Fruit fly (Drosophila melanogaster) whole organism, wandering third instar larva: ENCODE results near the gene CG11699.

Experiments
- Abd-B ChIP-seq: fragments of >200 bp; optimal IDR thresholded peaks from 2 replicates; lab custom pipeline; 2017; ENCODE audit warnings: missing biosample characterization, missing genetic modification characterization
- CG9705 ChIP-seq: fragments of 200-800 bp; sonication (Bioruptor generic); optimal IDR thresholded peaks from 2 replicates; lab custom pipeline; 2018; ENCODE audit warnings: missing biosample characterization, mild to moderate bottlenecking, missing genetic modification characterization
- CrebA ChIP-seq: fragments of 200-800 bp; sonication (Bioruptor generic); optimal IDR thresholded peaks from 2 replicates; lab custom pipeline; 2016; ENCODE audit warnings: missing biosample characterization, mild to moderate bottlenecking, missing genetic modification characterization, borderline replicate concordance
- Dif ChIP-seq: fragments of 200-275, 200-300 bp; sonication (Bioruptor generic); optimal IDR thresholded peaks from 2 replicates; lab custom pipeline; 2018; ENCODE audit warnings: missing biosample characterization, missing genetic modification characterization; ENCODE audit not compliant: partially characterized antibody
- GATAd ChIP-seq: sonication (Bioruptor generic); optimal IDR thresholded peaks from 2 replicates; lab custom pipeline; 2016; ENCODE audit warnings: missing biosample characterization, missing genetic modification characterization
- HLH106 ChIP-seq: fragments of 200-800 bp; optimal IDR thresholded peaks from 3 replicates; lab custom pipeline; 2019; ENCODE audit warnings: missing biosample characterization, mild to moderate bottlenecking, missing genetic modification characterization, moderate library complexity
- Hnf4 ChIP-seq: fragments of 200-800 bp; sonication (Bioruptor generic); optimal IDR thresholded peaks from 2 replicates; lab custom pipeline; 2016; ENCODE audit warnings: missing biosample characterization, mild to moderate bottlenecking, missing genetic modification characterization
- Hr78 ChIP-seq: fragments of >200 bp; optimal IDR thresholded peaks from 2 replicates; lab custom pipeline; 2017; ENCODE audit warnings: missing biosample characterization, missing genetic modification characterization
- Hr83 ChIP-seq: fragments of 200-300 bp; sonication (Bioruptor generic); optimal IDR thresholded peaks from 2 replicates; lab custom pipeline; 2016; ENCODE audit warnings: missing biosample characterization, mild to moderate bottlenecking, missing genetic modification characterization, moderate library complexity; ENCODE audit not compliant: poor library complexity, severe bottlenecking
- Mio ChIP-seq: sonication (Bioruptor generic); optimal IDR thresholded peaks from 2 replicates; lab custom pipeline; 2016; ENCODE audit warnings: missing biosample characterization, missing genetic modification characterization
- Myc ChIP-seq: fragments of >200 bp; optimal IDR thresholded peaks from 2 replicates; lab custom pipeline; 2017
- N ChIP-seq: fragments of >200 bp; optimal IDR thresholded peaks from 2 replicates; lab custom pipeline; 2018; ENCODE audit warnings: missing biosample characterization, missing external identifiers, missing genetic modification characterization
- OdsH ChIP-seq: fragments of 200-800 bp; sonication (Bioruptor generic); optimal IDR thresholded peaks from 2 replicates; lab custom pipeline; 2016; ENCODE audit warnings: missing biosample characterization, mild to moderate bottlenecking, missing genetic modification characterization
- Rel ChIP-seq, 2 experiments: fragments of 200-800 bp; sonication (Bioruptor generic) in 1 of 2; optimal IDR thresholded peaks; 2 replicates in 1 of 2; 3 replicates in 1 of 2; lab custom pipeline; 2016 to 2019; ENCODE audit warnings: mild to moderate bottlenecking in 2 of 2, missing biosample characterization in 2 of 2, missing genetic modification characterization in 2 of 2, moderate library complexity in 1 of 2
- Sp1 ChIP-seq: fragments of 200-800 bp; sonication (Bioruptor generic); optimal IDR thresholded peaks from 3 replicates; lab custom pipeline; 2019; ENCODE audit warnings: missing biosample characterization, mild to moderate bottlenecking, missing genetic modification characterization, moderate library complexity
- Vsx2 ChIP-seq: fragments of 200-300, 225-300 bp; sonication (Bioruptor generic); optimal IDR thresholded peaks from 2 replicates; lab custom pipeline; 2018; ENCODE audit warnings: missing biosample characterization, missing genetic modification characterization; ENCODE audit not compliant: partially characterized antibody
- br ChIP-seq: fragments of 200-800 bp; sonication (Bioruptor generic); optimal IDR thresholded peaks from 2 replicates; lab custom pipeline; 2016; ENCODE audit warnings: missing biosample characterization, missing genetic modification characterization
- brk ChIP-seq: fragments of 200-800 bp; sonication (Bioruptor generic); optimal IDR thresholded peaks from 2 replicates; lab custom pipeline; 2016; ENCODE audit warnings: missing biosample characterization, mild to moderate bottlenecking, missing genetic modification characterization
- dl ChIP-seq, 2 experiments: fragments of 175-275, 200-275 bp in 1 of 2; fragments of 200-275 bp in 1 of 2; sonication (Bioruptor generic); optimal IDR thresholded peaks; lab custom pipeline; 2018; ENCODE audit warnings: mild to moderate bottlenecking in 2 of 2, missing biosample characterization in 2 of 2, missing genetic modification characterization in 2 of 2, moderate library complexity in 2 of 2; ENCODE audit not compliant: partially characterized antibody in 2 of 2, insufficient read depth in 1 of 2
- dmrt93B ChIP-seq: fragments of 200-800 bp; sonication (Bioruptor generic); optimal IDR thresholded peaks from 2 replicates; lab custom pipeline; 2018; ENCODE audit warnings: missing biosample characterization, mild to moderate bottlenecking, missing genetic modification characterization
- dsf ChIP-seq: sonication (Bioruptor generic); optimal IDR thresholded peaks from 2 replicates; lab custom pipeline; 2016; ENCODE audit warnings: missing biosample characterization, missing genetic modification characterization, borderline replicate concordance
- ey ChIP-seq: fragments of 200-800 bp; sonication (Bioruptor generic); optimal IDR thresholded peaks from 2 replicates; lab custom pipeline; 2016; ENCODE audit warnings: missing biosample characterization, missing genetic modification characterization
- foxo ChIP-seq, 2 experiments: fragments of 200-800 bp; sonication (Bioruptor generic); optimal IDR thresholded peaks; 2 replicates in 1 of 2; 3 replicates in 1 of 2; lab custom pipeline; 2016 to 2017; ENCODE audit warnings: missing biosample characterization in 2 of 2, missing genetic modification characterization in 2 of 2
- fru ChIP-seq: fragments of 200-800 bp; sonication (Bioruptor generic); optimal IDR thresholded peaks from 3 replicates; lab custom pipeline; 2016; ENCODE audit warnings: missing biosample characterization, mild to moderate bottlenecking, missing genetic modification characterization
- h ChIP-seq: fragments of 200-800 bp; sonication (Bioruptor generic); optimal IDR thresholded peaks from 3 replicates; lab custom pipeline; 2016; ENCODE audit warnings: missing biosample characterization, mild to moderate bottlenecking, missing genetic modification characterization
- jim ChIP-seq: fragments of 175-275, 200-325 bp; sonication (Bioruptor generic); optimal IDR thresholded peaks from 2 replicates; lab custom pipeline; 2016; ENCODE audit warnings: missing biosample characterization, mild to moderate bottlenecking, missing genetic modification characterization
- lola ChIP-seq: fragments of >200 bp; optimal IDR thresholded peaks from 2 replicates; lab custom pipeline; 2017; ENCODE audit warnings: missing biosample characterization, missing genetic modification characterization
- pan ChIP-seq: fragments of >200 bp; optimal IDR thresholded peaks from 2 replicates; lab custom pipeline; 2017
- psq ChIP-seq: fragments of 200-800 bp; sonication (Bioruptor generic); optimal IDR thresholded peaks from 3 replicates; lab custom pipeline; 2017; ENCODE audit warnings: missing biosample characterization, mild to moderate bottlenecking, missing genetic modification characterization, moderate library complexity
- rgr ChIP-seq: fragments of 200-800 bp; sonication (Bioruptor generic); optimal IDR thresholded peaks from 3 replicates; lab custom pipeline; 2016; ENCODE audit warnings: missing biosample characterization, mild to moderate bottlenecking, missing genetic modification characterization
- sage ChIP-seq: fragments of 200-800 bp; sonication (Bioruptor generic); optimal IDR thresholded peaks from 2 replicates; lab custom pipeline; 2016; ENCODE audit warnings: missing biosample characterization, mild to moderate bottlenecking, missing genetic modification characterization
- sv ChIP-seq: fragments of 200-800 bp; sonication (Bioruptor generic); optimal IDR thresholded peaks from 3 replicates; lab custom pipeline; 2016; ENCODE audit warnings: missing biosample characterization, missing genetic modification characterization
- tai ChIP-seq: sonication (Bioruptor generic); optimal IDR thresholded peaks from 2 replicates; lab custom pipeline; 2016; ENCODE audit warnings: missing biosample characterization, missing genetic modification characterization
- usp ChIP-seq: fragments of >200 bp; optimal IDR thresholded peaks from 2 replicates; lab custom pipeline; 2017; ENCODE audit warnings: missing biosample characterization, missing genetic modification characterization
- woc ChIP-seq: sonication (Bioruptor generic); optimal IDR thresholded peaks from 2 replicates; lab custom pipeline; 2016; ENCODE audit warnings: missing biosample characterization, mild to moderate bottlenecking, missing genetic modification characterization

The CG11699 gene

dm6 chrX:11555070-11555469 is 15.4 kb upstream of the CG11699 start:
- TF ChIP-seq Vsx2 (no peak), Hnf4 (GFP tag; lab: Kevin White, UChicago) (peak; percentile 44), brk (peak; percentile 18), Sp1 (GFP tag; lab: Kevin White, UChicago) (no peak), psq (no peak), rgr (GFP tag; lab: Kevin White, UChicago) (no peak), Hr83 (no peak)

dm6 chrX:11556774-11557173 is 13.6 kb upstream of the CG11699 start:
- TF ChIP-seq Hr83 (no peak), Sp1 (GFP tag; lab: Kevin White, UChicago) (no peak), usp (GFP tag; lab: Kevin White, UChicago) (no peak), Abd-B (GFP tag; lab: Kevin White, UChicago) (no peak), Rel (GFP tag; optimal IDR thresholded peaks at IDR 0.05; lab: Kevin White, UChicago) (no peak), Rel (tag; optimal IDR thresholded peaks at IDR 0.05; lab: Kevin White, UChicago) (no peak), CrebA (GFP tag; lab: Kevin White, UChicago) (no peak), ey (GFP tag; lab: Kevin White, UChicago) (no peak), dsf (no peak)

- TF ChIP-seq CrebA (GFP tag; lab: Kevin White, UChicago) = no peak
- peak; percentile 8 for TF ChIP-seq Hr83
- TF ChIP-seq rgr (GFP tag; lab: Kevin White, UChicago) = peak; percentile 48
- peak; percentile 11 for TF ChIP-seq psq
- TF ChIP-seq usp (GFP tag; lab: Kevin White, UChicago) = no peak
- TF ChIP-seq tai (GFP tag; lab: Kevin White, UChicago) = no peak
- TF ChIP-seq fru = peak; percentile 25
- TF ChIP-seq sv (GFP tag; lab: Kevin White, UChicago) = no peak
- TF ChIP-seq Hnf4 (GFP tag; lab: Kevin White, UChicago) = peak; percentile 19
- no peak for TF ChIP-seq dmrt93B (GFP tag; lab: Kevin White, UChicago)
- TF ChIP-seq foxo (GFP tag; optimal IDR thresholded peaks at IDR 0.05; lab: Kevin White, UChicago) = peak in 1 of 2 experiments; percentile 31
- TF ChIP-seq Dif (GFP tag; lab: Kevin White, UChicago) = no peak
- no peak for TF ChIP-seq lola
- TF ChIP-seq br = peak; percentile 10
- no peak for TF ChIP-seq dl (GFP tag; optimal IDR thresholded peaks at IDR 0.05; lab: Kevin White, UChicago; ENCODE audit: insufficient read depth in 1 of 2, partially characterized antibody in 2 of 2)
- no peak for TF ChIP-seq GATAd
- peak; percentile 49 for TF ChIP-seq h
- no peak for TF ChIP-seq Abd-B (GFP tag; lab: Kevin White, UChicago)
- no peak for TF ChIP-seq Rel (GFP tag; optimal IDR thresholded peaks at IDR 0.05; lab: Kevin White, UChicago)
- TF ChIP-seq Rel (tag; optimal IDR thresholded peaks at IDR 0.05; lab: Kevin White, UChicago) = peak; percentile 37
- no peak for TF ChIP-seq ey (GFP tag; lab: Kevin White, UChicago)
- TF ChIP-seq pan (lab: Kevin White, UChicago) = peak; percentile 55
- no peak for TF ChIP-seq OdsH (GFP tag; lab: Kevin White, UChicago)
- TF ChIP-seq woc = peak; percentile 57
- no peak for TF ChIP-seq Myc (lab: Kevin White, UChicago)
- TF ChIP-seq dsf = no peak
- TF ChIP-seq N (GFP tag; lab: Kevin White, UChicago) = no peak
- no peak for TF ChIP-seq HLH106 (tag; lab: Kevin White, UChicago)
- TF ChIP-seq jim (GFP tag; lab: Kevin White, UChicago) = no peak
These were observed 12.0 kb upstream of the CG11699 start, which contains the start of gene CG1572 for dm6 chrX:11558389-11558908. CG1572 (minus strand) TSS chrX:11558654.

- no peak for TF ChIP-seq Myc (lab: Kevin White, UChicago)
- peak; percentile 79 for TF ChIP-seq psq
- TF ChIP-seq ey (GFP tag; lab: Kevin White, UChicago) = peak; percentile 63
- TF ChIP-seq HLH106 (tag; lab: Kevin White, UChicago) = peak; percentile 85
- peak; percentile 78 for TF ChIP-seq h
- TF ChIP-seq sage = no peak
- TF ChIP-seq Rel (GFP tag; optimal IDR thresholded peaks at IDR 0.05; lab: Kevin White, UChicago) = no peak
- TF ChIP-seq Rel (tag; optimal IDR thresholded peaks at IDR 0.05; lab: Kevin White, UChicago) = no peak
- TF ChIP-seq br = peak; percentile 53
- peak; percentile 89 for TF ChIP-seq Sp1 (GFP tag; lab: Kevin White, UChicago)
- no peak for TF ChIP-seq Hr83
- peak; percentile 72 for TF ChIP-seq fru
- no peak for TF ChIP-seq woc
- TF ChIP-seq dmrt93B (GFP tag; lab: Kevin White, UChicago) = peak; percentile 61
- TF ChIP-seq Hr78 = no peak
- no peak for TF ChIP-seq dsf
- TF ChIP-seq sv (GFP tag; lab: Kevin White, UChicago) = peak; percentile 54
- peak; percentile 45 for TF ChIP-seq CG9705
- TF ChIP-seq foxo (GFP tag; optimal IDR thresholded peaks at IDR 0.05; lab: Kevin White, UChicago) = peak in 1 of 2 experiments; percentile 85
- TF ChIP-seq Abd-B (GFP tag; lab: Kevin White, UChicago) = no peak
- TF ChIP-seq rgr (GFP tag; lab: Kevin White, UChicago) = peak; percentile 84
- no peak for TF ChIP-seq Mio (GFP tag; lab: Kevin White, UChicago)
- TF ChIP-seq OdsH (GFP tag; lab: Kevin White, UChicago) = peak; percentile 81
- TF ChIP-seq, all 38 proteins: peak for 13
These were observed 10.4 kb upstream of the CG11699 start for dm6 chrX:11559728-11560724.
